Fruit fly (Drosophila melanogaster): ENCODE measurements around the gene Npc2e.

DNA sequence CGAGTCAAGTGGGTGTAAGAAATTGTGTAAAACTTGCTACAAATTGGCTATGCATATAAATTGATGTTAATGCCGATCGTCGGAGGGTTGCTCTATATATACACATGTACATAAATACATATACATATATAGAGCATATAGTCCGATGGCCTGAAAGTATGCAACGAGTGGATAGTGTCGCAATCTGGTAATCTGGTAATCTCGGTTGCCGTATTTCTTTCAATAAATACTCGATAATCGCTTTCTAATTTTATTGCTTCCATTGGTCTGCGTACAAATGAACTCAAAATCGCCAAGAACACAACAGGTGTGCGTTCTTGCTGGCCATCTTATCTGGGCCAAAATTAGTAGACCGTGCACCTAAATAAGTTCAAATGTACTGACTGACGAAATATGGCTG is 6.2 kb downstream of the Npc2e start:
- TF ChIP-seq Mnt (GFP tag; optimal IDR thresholded peaks at IDR 0.05) (no peak), CG5204 (GFP tag; optimal IDR thresholded peaks at IDR 0.05) (no peak), pad (GFP tag; optimal IDR thresholded peaks at IDR 0.05) (no peak)
